Fruit fly (Drosophila melanogaster) whole organism, embryonic: ENCODE data around the gene CG43446.

Experiments used
- CG10959 ChIP-seq: fragments of 200-800 bp; sonication (Bioruptor generic); IDR thresholded peaks from 2 replicates; pipeline ENCODE4 v1.3.6; 2022; ENCODE audit warnings: missing biosample characterization, missing genetic modification characterization
- CG14710 ChIP-seq: fragments of 200-800 bp; sonication (Bioruptor generic); optimal IDR thresholded peaks from 3 replicates; lab custom pipeline; 2019; ENCODE audit warnings: missing biosample characterization, mild to moderate bottlenecking, missing genetic modification characterization, moderate library complexity
- CG1832 ChIP-seq: fragments of 200-800 bp; sonication (Bioruptor generic); optimal IDR thresholded peaks from 2 replicates; lab custom pipeline; 2017; ENCODE audit warnings: missing biosample characterization, mild to moderate bottlenecking, missing genetic modification characterization, inconsistent platforms
- CG7928 ChIP-seq: fragments of 200-800 bp; sonication (Bioruptor generic); optimal IDR thresholded peaks from 2 replicates; lab custom pipeline; 2017; ENCODE audit warnings: missing biosample characterization, mild to moderate bottlenecking, missing genetic modification characterization
- CG8478 ChIP-seq: fragments of >200 bp; optimal IDR thresholded peaks from 2 replicates; lab custom pipeline; 2018
- Hr39 ChIP-seq: fragments of >200 bp; optimal IDR thresholded peaks from 2 replicates; lab custom pipeline; 2017
- Max ChIP-seq: fragments of 200-800 bp; sonication (Bioruptor generic); optimal IDR thresholded peaks from 2 replicates; lab custom pipeline; 2016; ENCODE audit warnings: missing biosample characterization, mild to moderate bottlenecking, missing genetic modification characterization
- corto ChIP-seq: fragments of 200-800 bp; sonication (Bioruptor generic); optimal IDR thresholded peaks from 2 replicates; lab custom pipeline; 2016; ENCODE audit warnings: missing biosample characterization, mild to moderate bottlenecking, missing genetic modification characterization, moderate library complexity
- disco-r ChIP-seq: fragments of 200-800 bp; sonication (Bioruptor generic); optimal IDR thresholded peaks from 2 replicates; lab custom pipeline; 2016; ENCODE audit warnings: missing biosample characterization, missing genetic modification characterization
- h ChIP-seq: fragments of >200 bp; optimal IDR thresholded peaks from 2 replicates; lab custom pipeline; 2017
- org-1 ChIP-seq: fragments of 200-800 bp; sonication (Bioruptor generic); optimal IDR thresholded peaks from 2 replicates; lab custom pipeline; 2017; ENCODE audit warnings: missing biosample characterization, missing genetic modification characterization
- ttk ChIP-seq: fragments of 200-800 bp; sonication (Bioruptor generic); IDR thresholded peaks from 2 replicates; pipeline ENCODE4 v2.1.2; 2022; ENCODE audit warnings: missing biosample characterization, missing genetic modification characterization

DNA sequence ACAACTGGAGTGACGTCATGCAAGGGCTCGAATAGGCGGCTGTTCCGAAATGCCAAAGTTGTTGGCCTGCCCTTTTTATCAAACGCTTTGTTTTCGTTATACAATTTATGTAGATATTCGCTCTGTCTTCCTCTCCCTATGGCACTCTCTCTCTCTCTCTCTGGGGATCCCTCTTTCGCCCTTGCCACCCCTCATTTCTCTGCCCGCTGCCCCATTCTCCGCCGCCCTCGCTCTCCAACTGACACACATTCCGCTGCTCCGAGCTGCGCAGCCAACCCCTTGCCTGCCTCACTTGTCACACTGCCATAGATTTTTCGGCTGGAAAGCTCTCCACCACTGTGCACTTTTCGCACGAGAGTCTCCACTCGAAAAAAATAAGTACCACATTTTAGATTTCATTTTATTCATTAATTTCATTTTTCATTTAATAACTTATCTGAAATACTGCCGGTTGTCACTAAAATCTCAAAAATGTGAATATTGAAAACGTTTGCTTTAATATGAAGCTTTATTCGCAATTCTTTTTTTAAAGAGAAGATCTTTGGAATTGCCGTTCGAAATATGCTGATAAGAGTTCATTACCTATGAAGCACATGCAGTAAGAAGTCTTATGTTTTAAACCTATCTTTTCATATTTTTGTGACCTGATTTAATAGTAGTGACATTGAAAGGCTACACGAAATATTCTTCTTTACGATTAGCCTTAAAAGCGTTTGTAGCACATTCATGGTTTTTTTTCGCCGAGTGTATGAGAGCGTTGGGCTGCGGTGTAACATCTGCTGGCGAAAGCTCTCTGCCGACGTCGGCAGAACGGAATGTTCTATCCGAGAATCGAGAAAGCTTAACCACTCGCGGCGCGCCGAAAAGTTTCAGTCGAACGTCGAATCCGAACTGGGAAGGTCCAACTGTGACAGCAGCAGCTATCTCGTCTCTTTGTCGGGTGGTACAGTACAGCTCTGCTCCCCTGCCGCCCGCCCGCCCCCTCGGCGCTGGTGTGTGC lies 30.6 kb downstream of the CG43446 start:
- peak; percentile 91 for TF ChIP-seq org-1 (GFP tag; lab: Kevin White, UChicago)
- TF ChIP-seq CG7928 (GFP tag; lab: Kevin White, UChicago): peak; percentile 58
- TF ChIP-seq Max (GFP tag; lab: Kevin White, UChicago): peak; percentile 89
- TF ChIP-seq corto: peak; percentile 2
- peak; percentile 60 for TF ChIP-seq disco-r (GFP tag; lab: Kevin White, UChicago)
- no peak for TF ChIP-seq CG10959 (GFP tag; lab: Robert Waterston, UW)
- no peak for TF ChIP-seq h (lab: Kevin White, UChicago)
- TF ChIP-seq Hr39 (lab: Kevin White, UChicago): no peak
- peak; percentile 48 for TF ChIP-seq CG1832
- no peak for TF ChIP-seq CG8478 (lab: Kevin White, UChicago)
- TF ChIP-seq ttk (GFP tag; lab: Robert Waterston, UW): peak; percentile 43; the same call in 1 of the 2 replicates
- TF ChIP-seq CG14710 (tag; lab: Kevin White, UChicago): peak; percentile 84
